Fruit fly (Drosophila melanogaster): ENCODE measurements around the gene CG31142.

Gene CG31142

dm6 chr3R:23942965-23943413 lies 13.9 kb downstream of the CG31142 start, which contains the start of gene Gdh (continued):
- TF ChIP-seq jumu (GFP tag; optimal IDR thresholded peaks at IDR 0.05) (no peak), sim (GFP tag; IDR thresholded peaks at IDR 0.05) (peak; percentile 34; the same call in 1 of the 2 replicates), hbn (GFP tag; IDR thresholded peaks at IDR 0.05; ENCODE audit: partially characterized antibody) (peak; percentile 25; the same call in 1 of the 2 replicates), emc (GFP tag; optimal IDR thresholded peaks at IDR 0.05) (no peak), Blimp-1 (GFP tag; optimal IDR thresholded peaks at IDR 0.05) (no peak), CG1233 (GFP tag; optimal IDR thresholded peaks at IDR 0.05) (no peak), CG11560 (tag; IDR thresholded peaks at IDR 0.05) (no peak), ewg (GFP tag; optimal IDR thresholded peaks at IDR 0.05) (no peak), CG12769 (tag; optimal IDR thresholded peaks at IDR 0.05) (peak; percentile 35), toy (GFP tag; IDR thresholded peaks at IDR 0.05) (no peak), bigmax (GFP tag; optimal IDR thresholded peaks at IDR 0.05) (no peak), dpn (GFP tag; optimal IDR thresholded peaks at IDR 0.05) (peak in 1 of 2 experiments; percentile 13), Doc3 (GFP tag; IDR thresholded peaks at IDR 0.05; ENCODE audit: partially characterized antibody) (no peak), CG18619 (GFP tag; optimal IDR thresholded peaks at IDR 0.05) (no peak), jing (GFP tag; optimal IDR thresholded peaks at IDR 0.05) (no peak), pho (GFP tag; optimal IDR thresholded peaks at IDR 0.05) (no peak), CrebB (tag; optimal IDR thresholded peaks at IDR 0.05) (peak; percentile 41), eve (GFP tag; optimal IDR thresholded peaks at IDR 0.05) (no peak), ttk (GFP tag; IDR thresholded peaks at IDR 0.05) (no peak), CG14710 (tag; optimal IDR thresholded peaks at IDR 0.05) (no peak), Dll (GFP tag; IDR thresholded peaks at IDR 0.05; ENCODE audit: partially characterized antibody) (no peak), PHDP (tag; optimal IDR thresholded peaks at IDR 0.05) (peak; percentile 45), CG11695 (GFP tag; IDR thresholded peaks at IDR 0.05) (no peak; the same call in 2 of the 3 replicates), CG13287 (GFP tag; IDR thresholded peaks at IDR 0.05; ENCODE audit: partially characterized antibody) (peak; percentile 74; the same call in 1 of the 2 replicates), HmgZ (tag; optimal IDR thresholded peaks at IDR 0.05) (peak; percentile 64), CG7372 (GFP tag; IDR thresholded peaks at IDR 0.05) (no peak), HLH54F (GFP tag; optimal IDR thresholded peaks at IDR 0.05) (no peak), Dip3 (GFP tag; optimal IDR thresholded peaks at IDR 0.05) (peak; percentile 5), CG30431 (GFP tag; optimal IDR thresholded peaks at IDR 0.05) (no peak), wdn (GFP tag; IDR thresholded peaks at IDR 0.05) (no peak), chm (GFP tag; IDR thresholded peaks at IDR 0.05) (peak; percentile 70; the same call in 1 of the 2 replicates), Six4 (GFP tag; optimal IDR thresholded peaks at IDR 0.05) (no peak), CHES-1-like (GFP tag; optimal IDR thresholded peaks at IDR 0.05) (no peak), CG3163 (GFP tag; optimal IDR thresholded peaks at IDR 0.05) (no peak), GATAe (GFP tag; conservative IDR thresholded peaks at IDR 0.05) (0 out of 2 replicates have a peak, but pooled peaks have one; percentile 22), Vsx1 (GFP tag; optimal IDR thresholded peaks at IDR 0.05) (no peak), pan (optimal IDR thresholded peaks at IDR 0.05) (no peak), pan (GFP tag; optimal IDR thresholded peaks at IDR 0.05 in 1 of 2, IDR thresholded peaks at IDR 0.05 in 1 of 2) (peak in 1 of 2 experiments; percentile 34), az2 (GFP tag; optimal IDR thresholded peaks at IDR 0.05) (no peak), Gug (GFP tag; IDR thresholded peaks at IDR 0.05) (no peak), CG2129 (GFP tag; IDR thresholded peaks at IDR 0.05; ENCODE audit: partially characterized antibody) (no peak), Hr39 (optimal IDR thresholded peaks at IDR 0.05) (no peak), CG42726 (GFP tag; IDR thresholded peaks at IDR 0.05; ENCODE audit: partially characterized antibody) (peak; percentile 70; the same call in 1 of the 2 replicates), CG10274 (GFP tag; optimal IDR thresholded peaks at IDR 0.05) (no peak), lab (GFP tag; optimal IDR thresholded peaks at IDR 0.05) (peak; percentile 72), nerfin-2 (GFP tag; IDR thresholded peaks at IDR 0.05; ENCODE audit: partially characterized antibody) (no peak), dysf (GFP tag; IDR thresholded peaks at IDR 0.05) (0 out of 3 replicates have a peak, but pooled peaks have one; percentile 18), YL-1 (GFP tag; optimal IDR thresholded peaks at IDR 0.05) (peak; percentile 30), br (optimal IDR thresholded peaks at IDR 0.05) (no peak), prd (optimal IDR thresholded peaks at IDR 0.05) (no peak), prd (GFP tag; IDR thresholded peaks at IDR 0.05) (no peak)

Measured in whole organism, embryonic.